Fruit fly (Drosophila melanogaster) whole organism, embryonic: Measurements from ENCODE around the gene CG43707.
A peak's percentile ranks its signal among the peaks of the same experiment; 100 is the strongest.

Experiments used
- CG10366 ChIP-seq: fragments of 200-800 bp; sonication (Bioruptor generic); IDR thresholded peaks from 2 replicates; pipeline ENCODE4 v1.3.6; 2022; ENCODE audit warnings: missing biosample characterization, missing genetic modification characterization
- CG11093 ChIP-seq: fragments of 200-800 bp; sonication (Bioruptor generic); IDR thresholded peaks from 3 replicates; pipeline ENCODE4 v1.3.6; 2022; ENCODE audit warnings: missing biosample characterization, missing genetic modification characterization
- CG11695 ChIP-seq: fragments of 200-800 bp; sonication (Bioruptor generic); IDR thresholded peaks from 3 replicates; pipeline ENCODE4 v1.3.6; 2022; ENCODE audit warnings: missing biosample characterization, missing genetic modification characterization
- CG12155 ChIP-seq: fragments of 200-800 bp; sonication (Bioruptor generic); optimal IDR thresholded peaks from 3 replicates; lab custom pipeline; 2016; ENCODE audit warnings: missing biosample characterization, missing genetic modification characterization
- CG15514 ChIP-seq: fragments of 200-800 bp; sonication (Bioruptor generic); optimal IDR thresholded peaks from 3 replicates; lab custom pipeline; 2017; ENCODE audit warnings: missing biosample characterization, missing genetic modification characterization, mild to moderate bottlenecking, moderate library complexity, missing genetic modification reagents
- CG15696 ChIP-seq: fragments of 200-800 bp; sonication (Bioruptor generic); optimal IDR thresholded peaks from 2 replicates; lab custom pipeline; 2019; ENCODE audit warnings: missing biosample characterization, mild to moderate bottlenecking, missing genetic modification characterization, moderate library complexity
- CG1603 ChIP-seq: fragments of 200-800 bp; sonication (Bioruptor generic); optimal IDR thresholded peaks from 2 replicates; lab custom pipeline; 2019; ENCODE audit warnings: missing biosample characterization, mild to moderate bottlenecking, missing genetic modification characterization, moderate library complexity
- CG17186 ChIP-seq: fragments of 200-800 bp; sonication (Bioruptor generic); optimal IDR thresholded peaks from 3 replicates; lab custom pipeline; 2017; ENCODE audit warnings: missing biosample characterization, missing genetic modification reagents, missing genetic modification characterization
- CG17328 ChIP-seq: fragments of 200-800 bp; sonication (Bioruptor generic); IDR thresholded peaks from 2 replicates; pipeline ENCODE4 v1.3.6; 2022; ENCODE audit warnings: missing biosample characterization, missing genetic modification characterization
- CG32532 ChIP-seq: fragments of 200-800 bp; sonication (Bioruptor generic); IDR thresholded peaks from 2 replicates; pipeline ENCODE4 v1.3.6; 2022; ENCODE audit warnings: missing biosample characterization, missing genetic modification characterization
- CG33213 ChIP-seq: fragments of 200-800 bp; sonication (Bioruptor generic); optimal IDR thresholded peaks from 3 replicates; lab custom pipeline; 2016; ENCODE audit warnings: missing biosample characterization, missing genetic modification characterization
- CG3407 ChIP-seq: fragments of 200-800 bp; sonication (Bioruptor generic); optimal IDR thresholded peaks from 2 replicates; lab custom pipeline; 2018; ENCODE audit warnings: missing biosample characterization, mild to moderate bottlenecking, missing genetic modification characterization
- CG5245 ChIP-seq: fragments of 200-800 bp; sonication (Bioruptor generic); optimal IDR thresholded peaks from 3 replicates; lab custom pipeline; 2016; ENCODE audit warnings: missing biosample characterization, missing genetic modification characterization
- CG6854 ChIP-seq: fragments of 200-800 bp; sonication (Bioruptor generic); optimal IDR thresholded peaks from 3 replicates; lab custom pipeline; 2017; ENCODE audit warnings: missing biosample characterization, mild to moderate bottlenecking, missing genetic modification characterization
- CG7271 ChIP-seq: fragments of 200-800 bp; sonication (Bioruptor generic); optimal IDR thresholded peaks from 2 replicates; lab custom pipeline; 2018; ENCODE audit warnings: missing biosample characterization, mild to moderate bottlenecking, missing genetic modification characterization, moderate library complexity
- CG7372 ChIP-seq: fragments of 200-800 bp; sonication (Bioruptor generic); IDR thresholded peaks from 2 replicates; pipeline ENCODE4 v1.3.6; 2022; ENCODE audit warnings: missing biosample characterization, missing genetic modification characterization
- CG7928 ChIP-seq: fragments of 200-800 bp; sonication (Bioruptor generic); optimal IDR thresholded peaks from 2 replicates; lab custom pipeline; 2017; ENCODE audit warnings: missing biosample characterization, mild to moderate bottlenecking, missing genetic modification characterization
- CG8765 ChIP-seq: fragments of 200-800 bp; sonication (Bioruptor generic); IDR thresholded peaks from 2 replicates; pipeline ENCODE4 v1.3.6; 2022; ENCODE audit warnings: missing biosample characterization, missing genetic modification characterization
- CG9609 ChIP-seq: fragments of 200-800 bp; sonication (Bioruptor generic); optimal IDR thresholded peaks from 3 replicates; lab custom pipeline; 2016; ENCODE audit warnings: missing biosample characterization, missing genetic modification characterization
- CG9876 ChIP-seq: fragments of 200-800 bp; sonication (Bioruptor generic); optimal IDR thresholded peaks from 2 replicates; lab custom pipeline; 2016; ENCODE audit warnings: missing biosample characterization, missing genetic modification characterization
- Elba2 ChIP-seq: fragments of 200-800 bp; sonication (Bioruptor generic); optimal IDR thresholded peaks from 3 replicates; lab custom pipeline; 2016; ENCODE audit warnings: missing biosample characterization, missing genetic modification characterization
- HHEX ChIP-seq: fragments of 200-800 bp; sonication (Bioruptor generic); optimal IDR thresholded peaks from 3 replicates; lab custom pipeline; 2017; ENCODE audit warnings: missing biosample characterization, mild to moderate bottlenecking, missing genetic modification characterization, missing genetic modification reagents
- Hmr ChIP-seq: fragments of 200-800 bp; sonication (Bioruptor generic); optimal IDR thresholded peaks from 3 replicates; lab custom pipeline; 2017; ENCODE audit warnings: mild to moderate bottlenecking, missing biosample characterization, missing genetic modification reagents, missing genetic modification characterization
- Hr51 ChIP-seq, 2 experiments: fragments of 200-800 bp; sonication (Bioruptor generic); optimal IDR thresholded peaks; 2 replicates in 1 of 2; 3 replicates in 1 of 2; lab custom pipeline; 2016 to 2018; ENCODE audit warnings: missing biosample characterization in 2 of 2, missing genetic modification characterization in 2 of 2, mild to moderate bottlenecking in 1 of 2, moderate library complexity in 1 of 2
- Med ChIP-seq: fragments of 200-800 bp; sonication (Bioruptor generic); peaks from one replicate; lab custom pipeline; 2016; ENCODE audit warnings: missing biosample characterization, missing genetic modification characterization, mild to moderate bottlenecking, inconsistent platforms, moderate library complexity
- Myb ChIP-seq: fragments of 200-800 bp; sonication (Bioruptor generic); optimal IDR thresholded peaks from 2 replicates; lab custom pipeline; 2016; ENCODE audit warnings: missing biosample characterization, missing genetic modification characterization
- Oli ChIP-seq: fragments of 200-800 bp; sonication (Bioruptor generic); optimal IDR thresholded peaks from 2 replicates; lab custom pipeline; 2018; ENCODE audit warnings: missing biosample characterization, mild to moderate bottlenecking, missing genetic modification characterization, moderate library complexity
- Six4 ChIP-seq: fragments of 200-800 bp; sonication (Bioruptor generic); optimal IDR thresholded peaks from 2 replicates; lab custom pipeline; 2016; ENCODE audit warnings: missing biosample characterization, missing genetic modification characterization
- Sry-δ ChIP-seq: fragments of 200-800 bp; sonication (Bioruptor generic); optimal IDR thresholded peaks from 2 replicates; lab custom pipeline; 2016; ENCODE audit warnings: missing biosample characterization, missing genetic modification characterization
- aop ChIP-seq: fragments of 200-800 bp; sonication (Bioruptor generic); IDR thresholded peaks from 2 replicates; pipeline ENCODE4 v1.3.6; 2022; ENCODE audit warnings: missing biosample characterization, missing genetic modification characterization
- cad ChIP-seq: fragments of >200 bp; optimal IDR thresholded peaks from 2 replicates; lab custom pipeline; 2017; ENCODE audit warnings: missing biosample characterization, missing genetic modification characterization
- caup ChIP-seq: fragments of 200-800 bp; sonication (Bioruptor generic); optimal IDR thresholded peaks from 3 replicates; lab custom pipeline; 2017; ENCODE audit warnings: missing biosample characterization, mild to moderate bottlenecking, missing genetic modification characterization, moderate library complexity; ENCODE audit not compliant: severe bottlenecking
- chinmo ChIP-seq: fragments of 200-800 bp; sonication (Bioruptor generic); IDR thresholded peaks from 4 replicates; pipeline ENCODE4 v1.3.6; 2022; ENCODE audit warnings: missing biosample characterization, missing genetic modification characterization; ENCODE audit not compliant: partially characterized antibody
- disco-r ChIP-seq: fragments of 200-800 bp; sonication (Bioruptor generic); optimal IDR thresholded peaks from 2 replicates; lab custom pipeline; 2016; ENCODE audit warnings: missing biosample characterization, missing genetic modification characterization
- dm ChIP-seq: fragments of 200-800 bp; sonication (Bioruptor generic); optimal IDR thresholded peaks from 3 replicates; lab custom pipeline; 2016; ENCODE audit warnings: missing biosample characterization, missing genetic modification characterization
- eve ChIP-seq, 2 experiments: fragments of >200 bp; optimal IDR thresholded peaks; 2 replicates each; lab custom pipeline; 2017; ENCODE audit warnings: missing biosample characterization in 2 of 2, missing genetic modification characterization in 2 of 2
- fru ChIP-seq: fragments of >200 bp; optimal IDR thresholded peaks from 2 replicates; lab custom pipeline; 2017
- kay ChIP-seq: fragments of 200-800 bp; sonication (Bioruptor generic); optimal IDR thresholded peaks from 2 replicates; lab custom pipeline; 2016; ENCODE audit warnings: missing biosample characterization, missing genetic modification characterization
- klu ChIP-seq: fragments of 200-800 bp; sonication (Bioruptor generic); IDR thresholded peaks from 2 replicates; pipeline ENCODE4 v1.3.6; 2022; ENCODE audit warnings: missing biosample characterization, missing genetic modification characterization
- luna ChIP-seq: fragments of 200-800 bp; sonication (Bioruptor generic); optimal IDR thresholded peaks from 2 replicates; lab custom pipeline; 2016; ENCODE audit warnings: missing biosample characterization, missing genetic modification characterization
- nerfin-1 ChIP-seq: fragments of 200-800 bp; sonication (Bioruptor generic); optimal IDR thresholded peaks from 3 replicates; lab custom pipeline; 2019; ENCODE audit warnings: missing biosample characterization, mild to moderate bottlenecking, missing genetic modification characterization, moderate library complexity
- oc ChIP-seq: fragments of 200-800 bp; sonication (Bioruptor generic); optimal IDR thresholded peaks from 2 replicates; lab custom pipeline; 2018; ENCODE audit warnings: missing biosample characterization, mild to moderate bottlenecking, missing genetic modification characterization, moderate library complexity
- peb ChIP-seq: fragments of 200-800 bp; sonication (Bioruptor generic); IDR thresholded peaks from 2 replicates; pipeline ENCODE4 v1.3.6; 2022; ENCODE audit warnings: missing biosample characterization, missing genetic modification characterization
- pros ChIP-seq: fragments of 200-800 bp; sonication (Bioruptor generic); optimal IDR thresholded peaks from 3 replicates; lab custom pipeline; 2019; ENCODE audit warnings: missing biosample characterization, mild to moderate bottlenecking, missing genetic modification characterization, moderate library complexity
- sens ChIP-seq: fragments of 200-800 bp; sonication (Bioruptor generic); peaks from one replicate; lab custom pipeline; 2016; ENCODE audit warnings: missing biosample characterization, missing genetic modification characterization
- sens-2 ChIP-seq: fragments of 200-800 bp; sonication (Bioruptor generic); IDR thresholded peaks from 2 replicates; pipeline ENCODE4 v1.3.6; 2022; ENCODE audit warnings: missing biosample characterization, missing genetic modification characterization
- tgo ChIP-seq: fragments of 200-800 bp; sonication (Bioruptor generic); IDR thresholded peaks from 3 replicates; pipeline ENCODE4 v1.3.6; 2022; ENCODE audit warnings: missing biosample characterization, missing genetic modification characterization
- tin ChIP-seq: fragments of 200-800 bp; sonication (Bioruptor generic); optimal IDR thresholded peaks from 3 replicates; lab custom pipeline; 2016; ENCODE audit warnings: missing biosample characterization, missing genetic modification characterization
- vvl ChIP-seq: fragments of 200-800 bp; sonication (Bioruptor generic); IDR thresholded peaks from 2 replicates; pipeline ENCODE4 v1.3.6; 2022; ENCODE audit warnings: missing biosample characterization, missing genetic modification characterization
- wor ChIP-seq: fragments of 200-800 bp; sonication (Bioruptor generic); IDR thresholded peaks from 2 replicates; pipeline ENCODE4 v1.3.6; 2022; ENCODE audit warnings: missing biosample characterization, missing genetic modification characterization

The CG43707 gene

DNA sequence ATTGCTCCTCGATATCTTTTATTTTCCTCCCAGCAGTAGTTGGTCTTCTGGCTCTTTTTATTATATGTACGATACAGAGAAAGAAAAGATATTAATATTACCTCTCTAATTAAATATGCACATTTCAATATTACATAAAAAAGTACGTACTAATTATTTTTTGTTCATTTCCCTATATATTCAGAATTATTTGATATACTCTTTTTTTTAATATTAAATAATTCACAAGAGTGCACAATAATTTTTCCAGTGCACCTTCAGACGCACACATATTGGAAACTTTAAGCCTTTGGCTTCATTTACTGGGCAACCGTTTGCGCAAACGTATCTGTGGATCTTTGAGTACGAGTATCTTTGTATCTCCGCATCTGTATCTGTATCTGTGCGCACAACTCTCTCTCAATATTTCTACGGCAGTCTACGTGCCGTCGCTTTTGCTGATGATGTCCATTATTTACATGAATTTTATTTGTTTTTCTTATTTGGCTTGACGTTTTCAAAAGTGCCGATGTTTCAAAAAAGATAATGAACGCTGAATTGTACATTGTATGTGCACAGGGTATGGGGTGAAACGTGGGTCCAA, 19.6 kb downstream of the CG43707 start (continued):
- TF ChIP-seq dm (GFP tag; lab: Kevin White, UChicago): no peak
- no peak for TF ChIP-seq CG9609 (GFP tag; lab: Kevin White, UChicago)
- TF ChIP-seq oc (tag; lab: Kevin White, UChicago): peak; percentile 90
- TF ChIP-seq sens (GFP tag; lab: Kevin White, UChicago): peak; percentile 78
- TF ChIP-seq CG15514: peak; percentile 37
- peak; percentile 58; the same call in 1 of the 2 replicates for TF ChIP-seq CG8765 (GFP tag; lab: Robert Waterston, UW)
- TF ChIP-seq Sry-δ (GFP tag; lab: Kevin White, UChicago): no peak
- TF ChIP-seq CG11695: peak; percentile 80; the same call in 2 of the 3 replicates
- TF ChIP-seq HHEX: peak; percentile 79
- TF ChIP-seq cad: no peak
- TF ChIP-seq CG17328 (GFP tag; lab: Robert Waterston, UW): peak; percentile 90
- peak; percentile 33 for TF ChIP-seq CG6854 (GFP tag; lab: Kevin White, UChicago)
- peak; percentile 80; the same call in 1 of the 2 replicates for TF ChIP-seq CG32532 (GFP tag; lab: Robert Waterston, UW)
- peak; percentile 58 for TF ChIP-seq CG5245
- TF ChIP-seq eve (GFP tag; optimal IDR thresholded peaks at IDR 0.05; lab: Kevin White, UChicago): peak in 1 of 2 experiments; percentile 78
- peak; percentile 20 to 93 for TF ChIP-seq Hr51 (GFP tag; optimal IDR thresholded peaks at IDR 0.05; lab: Kevin White, UChicago)
- no peak for TF ChIP-seq aop
- TF ChIP-seq Elba2 (GFP tag; lab: Kevin White, UChicago): peak; percentile 35
- TF ChIP-seq CG7372: peak; percentile 53; the same call in 1 of the 2 replicates
- peak; percentile 86 for TF ChIP-seq Oli (tag; lab: Kevin White, UChicago)
- peak; percentile 74 for TF ChIP-seq CG3407 (GFP tag; lab: Kevin White, UChicago)
- TF ChIP-seq tgo: peak; percentile 92
- peak; percentile 67 for TF ChIP-seq wor
- TF ChIP-seq fru (lab: Kevin White, UChicago): no peak
- no peak for TF ChIP-seq CG9876 (GFP tag; lab: Kevin White, UChicago)
- TF ChIP-seq tin (GFP tag; lab: Kevin White, UChicago): peak; percentile 72
- TF ChIP-seq pros (GFP tag; lab: Kevin White, UChicago): peak; percentile 88
- peak; percentile 73; the same call in 2 of the 3 replicates for TF ChIP-seq CG11093 (GFP tag; lab: Robert Waterston, UW)
- peak; percentile 71 for TF ChIP-seq peb (GFP tag; lab: Robert Waterston, UW)
- TF ChIP-seq Med (GFP tag; lab: Kevin White, UChicago): peak; percentile 70
- peak; percentile 76 for TF ChIP-seq CG12155 (GFP tag; lab: Kevin White, UChicago)
- TF ChIP-seq Hmr: peak; percentile 82
- TF ChIP-seq CG15696 (tag; lab: Kevin White, UChicago): peak; percentile 98
- no peak for TF ChIP-seq kay (GFP tag; lab: Kevin White, UChicago)
- no peak for TF ChIP-seq Myb (GFP tag; lab: Kevin White, UChicago)
- peak; percentile 51; the same call in 1 of the 2 replicates for TF ChIP-seq klu
- peak; percentile 94 for TF ChIP-seq vvl (GFP tag; lab: Robert Waterston, UW)
- no peak for TF ChIP-seq CG7928 (GFP tag; lab: Kevin White, UChicago)
- TF ChIP-seq chinmo: no peak
- peak; percentile 93 for TF ChIP-seq nerfin-1 (tag; lab: Kevin White, UChicago)
- TF ChIP-seq Six4 (GFP tag; lab: Kevin White, UChicago): peak; percentile 67
- TF ChIP-seq CG17186 (GFP tag; lab: Kevin White, UChicago): peak; percentile 1
- TF ChIP-seq caup (GFP tag; lab: Kevin White, UChicago): peak; percentile 54
- TF ChIP-seq CG33213 (GFP tag; lab: Kevin White, UChicago): no peak
- TF ChIP-seq disco-r: no peak
- no peak for TF ChIP-seq luna (GFP tag; lab: Kevin White, UChicago)
- TF ChIP-seq sens-2: 0 out of 2 replicates have a peak, but pooled peaks have one; percentile 33
- TF ChIP-seq CG1603: peak; percentile 1
- TF ChIP-seq CG10366: peak; percentile 71
- peak; percentile 82 for TF ChIP-seq CG7271 (tag; lab: Kevin White, UChicago)
